Worm (Caenorhabditis elegans) whole organism, L2 larva: ENCODE measurements around the gene kgb-2.

Source experiments
- C34F6.9 ChIP-seq: fragments of 150-350 bp; optimal IDR thresholded peaks from 2 replicates; lab custom pipeline; 2014; ENCODE audit warnings: missing biosample characterization, missing genetic modification characterization
- F13H6.1 ChIP-seq: sonication (generic microtip); optimal IDR thresholded peaks from 2 replicates; lab custom pipeline; 2016; ENCODE audit warnings: missing genetic modification characterization, missing compliant biosample characterization
- R02D3.7 ChIP-seq: fragments of 150-350 bp; optimal IDR thresholded peaks from 2 replicates; lab custom pipeline; 2014; ENCODE audit warnings: missing biosample characterization, missing genetic modification characterization
- Y55F3AM.14 ChIP-seq: fragments of 200-800 bp; sonication (Bioruptor generic); optimal IDR thresholded peaks from 2 replicates; lab custom pipeline; 2018; ENCODE audit warnings: mild to moderate bottlenecking, missing genetic modification characterization, missing compliant biosample characterization
- ZK546.5 ChIP-seq: sonication (generic microtip); optimal IDR thresholded peaks from 2 replicates; lab custom pipeline; 2017; ENCODE audit warnings: missing biosample characterization, missing genetic modification characterization
- alr-1 ChIP-seq: fragments of 150-350 bp; optimal IDR thresholded peaks from 2 replicates; lab custom pipeline; 2014; ENCODE audit warnings: missing biosample characterization, missing genetic modification characterization
- aly-2 ChIP-seq: fragments of 150-350 bp; optimal IDR thresholded peaks from 2 replicates; lab custom pipeline; 2014; ENCODE audit warnings: missing biosample characterization, missing genetic modification characterization
- ama-1 ChIP-seq: fragments of 150-350 bp; optimal IDR thresholded peaks from 2 replicates; lab custom pipeline; 2018; ENCODE audit warnings: inconsistent platforms
- blmp-1 ChIP-seq: sonication (generic microtip); optimal IDR thresholded peaks from 2 replicates; lab custom pipeline; 2017; ENCODE audit warnings: missing genetic modification characterization, mild to moderate bottlenecking, missing compliant biosample characterization, antibody characterized with exemption, moderate library complexity; ENCODE audit not compliant: insufficient read depth
- ceh-16 ChIP-seq: fragments of 150-350 bp; optimal IDR thresholded peaks from 2 replicates; lab custom pipeline; 2014; ENCODE audit warnings: missing biosample characterization, missing genetic modification characterization
- ceh-82 ChIP-seq: fragments of 150-350 bp; optimal IDR thresholded peaks from 2 replicates; lab custom pipeline; 2014; ENCODE audit warnings: missing biosample characterization, missing genetic modification characterization
- crh-2 ChIP-seq: sonication (generic microtip); optimal IDR thresholded peaks from 2 replicates; lab custom pipeline; 2017; ENCODE audit warnings: missing biosample characterization, missing genetic modification characterization
- dmd-4 ChIP-seq: sonication (generic microtip); optimal IDR thresholded peaks from 2 replicates; lab custom pipeline; 2017; ENCODE audit warnings: missing biosample characterization, missing genetic modification characterization
- egl-27 ChIP-seq: sonication (generic microtip); optimal IDR thresholded peaks from 3 replicates; lab custom pipeline; 2017; ENCODE audit warnings: missing biosample characterization, missing genetic modification reagents, missing genetic modification characterization
- elt-1 ChIP-seq: fragments of 150-350 bp; optimal IDR thresholded peaks from 2 replicates; lab custom pipeline; 2014; ENCODE audit warnings: missing biosample characterization, missing genetic modification characterization
- elt-3 ChIP-seq: sonication (generic microtip); optimal IDR thresholded peaks from 2 replicates; lab custom pipeline; 2017; ENCODE audit warnings: missing biosample characterization, missing genetic modification characterization
- fos-1 ChIP-seq: fragments of 150-350 bp; optimal IDR thresholded peaks from 2 replicates; lab custom pipeline; 2014; ENCODE audit warnings: missing biosample characterization, missing genetic modification characterization
- gmeb-1 ChIP-seq: fragments of 150-350 bp; optimal IDR thresholded peaks from 2 replicates; lab custom pipeline; 2014; ENCODE audit warnings: missing biosample characterization, missing genetic modification characterization
- lin-11 ChIP-seq: fragments of 150-350 bp; sonication (generic microtip); optimal IDR thresholded peaks from 2 replicates; lab custom pipeline; 2014; ENCODE audit warnings: missing biosample characterization, missing genetic modification characterization, inconsistent platforms, mixed read lengths
- lin-13 ChIP-seq: fragments of 150-350 bp; optimal IDR thresholded peaks from 2 replicates; lab custom pipeline; 2014; ENCODE audit warnings: missing biosample characterization, missing genetic modification reagents, missing genetic modification characterization
- lin-39 ChIP-seq: fragments of 150-350 bp; optimal IDR thresholded peaks from 2 replicates; lab custom pipeline; 2014; ENCODE audit warnings: missing biosample characterization, missing genetic modification reagents, missing genetic modification characterization
- lsy-2 ChIP-seq, 2 experiments: fragments of 150-350 bp in 1 of 2; sonication (generic microtip) in 1 of 2; optimal IDR thresholded peaks; 2 replicates each; lab custom pipeline; 2014 to 2017; ENCODE audit warnings: missing biosample characterization in 2 of 2, missing genetic modification characterization in 2 of 2
- mab-5 ChIP-seq: fragments of 150-350 bp; optimal IDR thresholded peaks from 2 replicates; lab custom pipeline; 2014; ENCODE audit warnings: missing biosample characterization, missing genetic modification characterization
- mbf-1 ChIP-seq: sonication (generic microtip); optimal IDR thresholded peaks from 2 replicates; lab custom pipeline; 2017; ENCODE audit warnings: missing biosample characterization, missing genetic modification characterization
- mdl-1 ChIP-seq, 2 experiments: fragments of 150-350 bp in 1 of 2; sonication (generic microtip) in 1 of 2; optimal IDR thresholded peaks; 2 replicates each; lab custom pipeline; 2017; ENCODE audit warnings: missing biosample characterization in 2 of 2, missing genetic modification characterization in 2 of 2
- nhr-10 ChIP-seq: sonication (generic microtip); optimal IDR thresholded peaks from 2 replicates; lab custom pipeline; 2017; ENCODE audit warnings: missing biosample characterization, missing genetic modification characterization
- nhr-11 ChIP-seq: fragments of 150-350 bp; optimal IDR thresholded peaks from 2 replicates; lab custom pipeline; 2014; ENCODE audit warnings: missing biosample characterization, missing genetic modification characterization
- nhr-12 ChIP-seq: fragments of 150-350 bp; optimal IDR thresholded peaks from 2 replicates; lab custom pipeline; 2014; ENCODE audit warnings: missing biosample characterization, missing genetic modification characterization
- nhr-129 ChIP-seq: fragments of 150-350 bp; optimal IDR thresholded peaks from 2 replicates; lab custom pipeline; 2014; ENCODE audit warnings: missing biosample characterization, missing genetic modification characterization
- nhr-21 ChIP-seq: fragments of 150-350 bp; optimal IDR thresholded peaks from 2 replicates; lab custom pipeline; 2014; ENCODE audit warnings: missing biosample characterization, missing genetic modification characterization
- nhr-23 ChIP-seq: fragments of 150-350 bp; optimal IDR thresholded peaks from 2 replicates; lab custom pipeline; 2014; ENCODE audit warnings: missing biosample characterization, missing genetic modification reagents, missing genetic modification characterization
- nhr-237 ChIP-seq: fragments of 150-350 bp; optimal IDR thresholded peaks from 2 replicates; lab custom pipeline; 2014; ENCODE audit warnings: missing biosample characterization, missing genetic modification characterization
- nhr-25 ChIP-seq: fragments of 150-350 bp; sonication (generic microtip); optimal IDR thresholded peaks from 3 replicates; lab custom pipeline; 2014; ENCODE audit warnings: missing biosample characterization, missing genetic modification characterization
- nhr-6 ChIP-seq: fragments of 150-350 bp; optimal IDR thresholded peaks from 2 replicates; lab custom pipeline; 2014; ENCODE audit warnings: missing biosample characterization, missing genetic modification characterization
- nhr-77 ChIP-seq: fragments of 150-350 bp; optimal IDR thresholded peaks from 2 replicates; lab custom pipeline; 2014; ENCODE audit warnings: missing biosample characterization, missing genetic modification characterization
- peb-1 ChIP-seq: fragments of 150-350 bp; optimal IDR thresholded peaks from 2 replicates; lab custom pipeline; 2014; ENCODE audit warnings: missing biosample characterization, missing genetic modification characterization
- sem-4 ChIP-seq: fragments of 150-350 bp; optimal IDR thresholded peaks from 2 replicates; lab custom pipeline; 2014; ENCODE audit warnings: missing biosample characterization, missing genetic modification reagents, missing genetic modification characterization
- skn-1 ChIP-seq: sonication (generic microtip); optimal IDR thresholded peaks from 2 replicates; lab custom pipeline; 2017; ENCODE audit warnings: missing biosample characterization, missing genetic modification characterization
- sma-3 ChIP-seq: sonication (generic microtip); optimal IDR thresholded peaks from 2 replicates; lab custom pipeline; 2016; ENCODE audit warnings: missing genetic modification reagents, missing genetic modification characterization, missing compliant biosample characterization
- sma-9 ChIP-seq, 2 experiments: fragments of 150-350 bp in 1 of 2; sonication (generic microtip) in 1 of 2; optimal IDR thresholded peaks; 2 replicates each; lab custom pipeline; 2014 to 2016; ENCODE audit warnings: missing genetic modification characterization in 2 of 2, mild to moderate bottlenecking in 1 of 2, missing biosample characterization in 1 of 2, missing compliant biosample characterization in 1 of 2, missing genetic modification reagents in 1 of 2, moderate library complexity in 1 of 2
- snpc-4 ChIP-seq: fragments of 150-350 bp; optimal IDR thresholded peaks from 2 replicates; lab custom pipeline; 2014; ENCODE audit warnings: missing biosample characterization, missing genetic modification characterization
- unc-39 ChIP-seq: fragments of 150-350 bp; optimal IDR thresholded peaks from 2 replicates; lab custom pipeline; 2014; ENCODE audit warnings: missing biosample characterization, missing genetic modification characterization
- unc-55 ChIP-seq: fragments of 150-350 bp; sonication (generic microtip); optimal IDR thresholded peaks from 3 replicates; lab custom pipeline; 2014; ENCODE audit warnings: missing biosample characterization, missing genetic modification reagents, missing genetic modification characterization
- unc-62 ChIP-seq: fragments of 150-350 bp; optimal IDR thresholded peaks from 2 replicates; lab custom pipeline; 2014; ENCODE audit warnings: missing biosample characterization, missing genetic modification reagents, missing genetic modification characterization
- zag-1 ChIP-seq: fragments of 150-350 bp; optimal IDR thresholded peaks from 2 replicates; lab custom pipeline; 2014; ENCODE audit warnings: missing biosample characterization, missing genetic modification characterization
- ztf-1 ChIP-seq: fragments of 200-800 bp; sonication (Bioruptor generic); conservative IDR thresholded peaks from 2 replicates; pipeline ENCODE4 v1.3.6; 2022; ENCODE audit warnings: missing genetic modification characterization, missing compliant biosample characterization
- ztf-11 ChIP-seq: sonication (generic microtip); optimal IDR thresholded peaks from 2 replicates; lab custom pipeline; 2017; ENCODE audit warnings: missing biosample characterization, missing genetic modification characterization
- ztf-4 ChIP-seq: fragments of 150-350 bp; optimal IDR thresholded peaks from 2 replicates; lab custom pipeline; 2014; ENCODE audit warnings: missing biosample characterization, missing genetic modification characterization

kgb-2 gene

ce11 chrIV:3654214-3654613 lies 47.6 kb downstream of the kgb-2 start:
- TF ChIP-seq ztf-1 (GFP tag; lab: Robert Waterston, UW) (no peak), nhr-129 (tag; lab: Kevin White, UChicago) (peak; percentile 72), ztf-11 (tag; lab: Kevin White, UChicago) (no peak), nhr-23 (no peak), egl-27 (tag; lab: Kevin White, UChicago) (peak; percentile 69), nhr-237 (no peak), R02D3.7 (tag; lab: Kevin White, UChicago) (no peak), unc-39 (tag; lab: Kevin White, UChicago) (no peak), C34F6.9 (tag; lab: Kevin White, UChicago) (peak; percentile 16), nhr-12 (tag; lab: Kevin White, UChicago) (no peak), F13H6.1 (tag; lab: Kevin White, UChicago) (peak; percentile 95), zag-1 (tag; lab: Kevin White, UChicago) (no peak), sma-9 (GFP tag; optimal IDR thresholded peaks at IDR 0.05; lab: Kevin White, UChicago) (peak; percentile 99), sma-9 (tag; optimal IDR thresholded peaks at IDR 0.05; lab: Kevin White, UChicago) (no peak), nhr-11 (tag; lab: Kevin White, UChicago) (no peak), ceh-16 (no peak), mbf-1 (tag; lab: Kevin White, UChicago) (no peak), mab-5 (peak; percentile 38), sma-3 (GFP tag; lab: Kevin White, UChicago) (peak; percentile 65), peb-1 (tag; lab: Kevin White, UChicago) (no peak), lin-11 (peak; percentile 3), lsy-2 (tag; optimal IDR thresholded peaks at IDR 0.05; lab: Kevin White, UChicago) (peak in 1 of 2 experiments; percentile 47), snpc-4 (tag; lab: Kevin White, UChicago) (no peak), elt-3 (tag; lab: Kevin White, UChicago) (no peak), nhr-25 (tag; lab: Kevin White, UChicago) (peak; percentile 64), crh-2 (peak; percentile 14), unc-62 (no peak), nhr-77 (tag; lab: Kevin White, UChicago) (no peak), gmeb-1 (tag; lab: Kevin White, UChicago) (peak; percentile 33), elt-1 (no peak), nhr-10 (tag; lab: Kevin White, UChicago) (no peak), blmp-1 (tag; lab: Kevin White, UChicago) (peak; percentile 7), aly-2 (tag; lab: Kevin White, UChicago) (no peak), lin-39 (tag; lab: Kevin White, UChicago) (no peak), alr-1 (tag; lab: Kevin White, UChicago) (no peak), mdl-1 (tag; optimal IDR thresholded peaks at IDR 0.05; lab: Kevin White, UChicago) (peak; percentile 48 to 71), ama-1 (no peak), sem-4 (tag; lab: Kevin White, UChicago) (no peak), dmd-4 (tag; lab: Kevin White, UChicago) (no peak), fos-1 (peak; percentile 22), ceh-82 (tag; lab: Kevin White, UChicago) (no peak), Y55F3AM.14 (GFP tag; lab: Kevin White, UChicago) (peak; percentile 36), nhr-21 (tag; lab: Kevin White, UChicago) (peak; percentile 62), ZK546.5 (tag; lab: Kevin White, UChicago) (no peak), lin-13 (GFP tag; lab: Kevin White, UChicago) (no peak), nhr-6 (no peak), skn-1 (tag; lab: Kevin White, UChicago) (no peak), unc-55 (GFP tag; lab: Kevin White, UChicago) (no peak), ztf-4 (no peak)
